Fruit fly (Drosophila melanogaster) whole organism, embryonic: ENCODE measurements around the gene CG5644.

ENCODE experiments used
- CG10366 ChIP-seq: fragments of 200-800 bp; sonication (Bioruptor generic); IDR thresholded peaks from 2 replicates; pipeline ENCODE4 v1.3.6; 2022; ENCODE audit warnings: missing biosample characterization, missing genetic modification characterization
- CoRest ChIP-seq: fragments of 200-800 bp; sonication (Bioruptor generic); optimal IDR thresholded peaks from 3 replicates; lab custom pipeline; 2018; ENCODE audit warnings: missing biosample characterization, mild to moderate bottlenecking, missing genetic modification characterization, moderate library complexity

- TF ChIP-seq CoRest (no peak), CG10366 (GFP tag; lab: Robert Waterston, UW) (no peak)
These were observed 22.8 kb upstream of the CG5644 start for dm6 chr3L:9002527-9002926.
